Worm (Caenorhabditis elegans): ENCODE data around the gene Y73F8A.26.

Gene Y73F8A.26

DNA sequence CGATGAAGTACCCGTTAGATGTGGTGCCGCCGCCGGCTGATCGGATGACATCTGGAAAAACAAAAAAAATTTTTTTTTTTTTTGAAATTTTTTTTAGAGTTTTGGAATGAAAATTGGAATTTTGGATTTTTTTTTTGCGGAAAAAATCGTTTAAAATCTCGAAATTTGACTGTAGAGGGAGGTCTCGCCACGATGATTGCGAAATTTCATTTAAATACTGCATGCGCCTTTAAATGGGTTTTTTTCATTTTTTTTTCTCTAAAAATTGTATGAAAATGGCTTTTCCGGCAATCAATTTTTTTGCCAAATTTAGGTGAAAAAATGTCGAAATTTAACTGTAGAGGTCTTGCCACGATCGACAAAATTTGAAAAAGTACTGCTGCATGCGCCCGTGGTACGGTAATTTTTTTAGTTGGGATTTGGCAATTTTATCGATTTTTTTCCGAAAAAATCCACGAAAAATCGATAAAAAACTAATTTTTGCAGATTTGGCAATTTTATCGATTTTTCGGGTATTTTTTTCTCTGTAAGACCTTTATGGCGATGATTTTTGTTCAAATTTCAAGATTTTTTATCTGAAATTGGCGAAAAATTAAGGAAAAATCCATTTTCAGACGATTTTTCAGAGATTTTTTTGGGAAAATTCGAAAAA lies 20.2 kb upstream of the Y73F8A.26 start, which contains the start of gene gtf-2H4:
gtf-2H4 (minus strand) TSS at position 51 of the 652 bp plus-strand sequence.
- TF ChIP-seq lsy-2 (tag; optimal IDR thresholded peaks at IDR 0.05) (no peak), tbx-8 (GFP tag; optimal IDR thresholded peaks at IDR 0.05) (no peak), nhr-2 (tag; optimal IDR thresholded peaks at IDR 0.05) (no peak), drap-1 (GFP tag; optimal IDR thresholded peaks at IDR 0.05) (no peak)

DNA sequence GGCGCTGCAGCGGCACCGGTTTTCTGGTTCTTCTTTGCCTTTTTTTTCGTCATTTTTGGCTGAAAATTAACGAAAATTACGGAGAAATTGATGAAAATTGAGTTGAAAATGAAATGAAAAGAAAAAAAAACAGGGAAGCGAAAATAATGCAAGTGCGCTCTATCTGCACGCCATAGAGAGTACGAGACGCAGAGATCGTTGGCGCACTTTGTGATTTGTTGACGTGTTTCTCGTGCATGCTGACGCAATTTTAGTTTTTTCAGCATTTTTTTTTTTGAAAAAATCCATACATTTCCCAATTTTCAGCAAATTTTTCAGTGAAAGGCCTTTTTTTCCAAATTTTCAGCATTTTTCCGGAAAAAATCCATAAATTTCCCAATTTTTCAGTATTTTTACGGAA lies 2.0 kb upstream of the Y73F8A.26 start, which contains the start of gene ntl-11:
ntl-11 (minus strand) TSS at position 66 of the 400 bp plus-strand sequence.
- TF ChIP-seq nhr-237 (tag; optimal IDR thresholded peaks at IDR 0.05), result peak; percentile 95
- TF ChIP-seq ceh-83 (GFP tag; optimal IDR thresholded peaks at IDR 0.05), result no peak
- peak; percentile 26 for TF ChIP-seq ztf-11 (tag; optimal IDR thresholded peaks at IDR 0.05)
- no peak for TF ChIP-seq nhr-76 (tag; optimal IDR thresholded peaks at IDR 0.05)
- no peak for TF ChIP-seq nhr-2 (tag; optimal IDR thresholded peaks at IDR 0.05)
- no peak for TF ChIP-seq lin-32 (GFP tag; optimal IDR thresholded peaks at IDR 0.05)
- peak; percentile 96 for TF ChIP-seq pha-4 (tag; optimal IDR thresholded peaks at IDR 0.05)
- TF ChIP-seq elt-3 (tag; optimal IDR thresholded peaks at IDR 0.05), result peak; percentile 53
- peak; percentile 85 for TF ChIP-seq sptf-1 (tag; optimal IDR thresholded peaks at IDR 0.05)
- peak; percentile 74 for TF ChIP-seq ceh-39 (tag; optimal IDR thresholded peaks at IDR 0.05)
- TF ChIP-seq sem-2 (GFP tag; optimal IDR thresholded peaks at IDR 0.05), result no peak
- no peak for TF ChIP-seq ceh-43 (GFP tag; optimal IDR thresholded peaks at IDR 0.05)
- peak; percentile 30 for TF ChIP-seq mab-5 (tag; optimal IDR thresholded peaks at IDR 0.05)
- TF ChIP-seq ham-2 (GFP tag; optimal IDR thresholded peaks at IDR 0.05), result no peak
- peak; percentile 38 for TF ChIP-seq drap-1 (GFP tag; optimal IDR thresholded peaks at IDR 0.05)
- peak; percentile 63 for TF ChIP-seq hlh-1 (tag; optimal IDR thresholded peaks at IDR 0.05)
- peak; percentile 81 for TF ChIP-seq ces-1 (GFP tag; optimal IDR thresholded peaks at IDR 0.05)
- TF ChIP-seq blmp-1 (tag; optimal IDR thresholded peaks at IDR 0.05), result no peak
- TF ChIP-seq flh-1 (GFP tag; optimal IDR thresholded peaks at IDR 0.05), result no peak
- peak; percentile 96 for TF ChIP-seq lin-13 (tag; optimal IDR thresholded peaks at IDR 0.05)
- peak; percentile 59 for TF ChIP-seq unc-62 (GFP tag; optimal IDR thresholded peaks at IDR 0.05)
- peak; percentile 87 for TF ChIP-seq lsy-2 (tag; optimal IDR thresholded peaks at IDR 0.05)
- no peak for TF ChIP-seq elt-1 (tag; optimal IDR thresholded peaks at IDR 0.05; ENCODE audit: borderline replicate concordance, insufficient read depth)
- peak; percentile 2 for TF ChIP-seq bed-3 (GFP tag; optimal IDR thresholded peaks at IDR 0.05)
- no peak for TF ChIP-seq zip-8 (tag; optimal IDR thresholded peaks at IDR 0.05)
- peak; percentile 21 for TF ChIP-seq cnd-1 (tag; optimal IDR thresholded peaks at IDR 0.05)
- TF ChIP-seq unc-39 (tag; optimal IDR thresholded peaks at IDR 0.05), result no peak
- TF ChIP-seq nhr-28 (tag; optimal IDR thresholded peaks at IDR 0.05), result peak; percentile 22
- TF ChIP-seq nhr-12 (tag; optimal IDR thresholded peaks at IDR 0.05), result no peak
- TF ChIP-seq M03D4.4 (tag; optimal IDR thresholded peaks at IDR 0.05), result peak; percentile 62
- TF ChIP-seq snpc-4 (tag; optimal IDR thresholded peaks at IDR 0.05), result no peak
- TF ChIP-seq tbx-8 (GFP tag; optimal IDR thresholded peaks at IDR 0.05), result no peak
- TF ChIP-seq mep-1 (tag; optimal IDR thresholded peaks at IDR 0.05), result peak; percentile 95
- no peak for TF ChIP-seq mls-2 (tag; optimal IDR thresholded peaks at IDR 0.05)
- TF ChIP-seq unc-120 (tag; optimal IDR thresholded peaks at IDR 0.05; ENCODE audit: poor library complexity, severe bottlenecking), result peak; percentile 16

DNA sequence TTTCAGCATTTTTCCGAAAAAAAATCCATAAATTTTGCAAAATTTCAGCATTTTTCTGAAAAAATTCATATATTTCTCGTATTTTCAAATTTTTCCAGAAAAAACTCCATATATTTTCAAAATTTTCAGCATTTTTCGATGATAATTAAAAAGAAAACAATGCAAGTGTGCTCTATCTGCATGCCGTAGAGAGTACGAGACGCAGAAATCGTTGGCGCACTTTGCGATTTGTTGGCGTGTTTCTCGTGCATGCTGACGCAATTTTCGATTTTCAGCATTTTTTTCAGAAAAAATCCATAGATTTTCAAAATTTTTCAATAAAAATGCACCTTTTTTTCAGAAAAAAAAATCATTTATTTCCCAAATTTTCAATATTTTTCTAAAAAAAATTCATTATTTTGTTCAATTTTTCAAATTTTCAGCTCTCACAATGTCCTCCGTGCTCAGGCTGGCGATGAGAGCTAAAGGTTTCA lies 1.0 kb upstream of the Y73F8A.26 start, which contains the start of gene Y73F8A.27:
Y73F8A.27 (plus strand) TSS at position 423 of the 473 bp plus-strand sequence.
- TF ChIP-seq hlh-1 (tag; optimal IDR thresholded peaks at IDR 0.05) (peak; percentile 33), snpc-4 (tag; optimal IDR thresholded peaks at IDR 0.05) (no peak), ceh-39 (tag; optimal IDR thresholded peaks at IDR 0.05) (peak; percentile 63), sptf-1 (tag; optimal IDR thresholded peaks at IDR 0.05) (peak; percentile 61), ceh-83 (GFP tag; optimal IDR thresholded peaks at IDR 0.05) (no peak), sem-2 (GFP tag; optimal IDR thresholded peaks at IDR 0.05) (no peak), bed-3 (GFP tag; optimal IDR thresholded peaks at IDR 0.05) (no peak), zip-8 (tag; optimal IDR thresholded peaks at IDR 0.05) (no peak), drap-1 (GFP tag; optimal IDR thresholded peaks at IDR 0.05) (peak; percentile 38), nhr-2 (tag; optimal IDR thresholded peaks at IDR 0.05) (peak; percentile 32), lin-13 (tag; optimal IDR thresholded peaks at IDR 0.05) (peak; percentile 79), mab-5 (tag; optimal IDR thresholded peaks at IDR 0.05) (peak; percentile 33), pha-4 (tag; optimal IDR thresholded peaks at IDR 0.05) (peak; percentile 87), lsy-2 (tag; optimal IDR thresholded peaks at IDR 0.05) (peak; percentile 73), ces-1 (GFP tag; optimal IDR thresholded peaks at IDR 0.05) (peak; percentile 72), elt-3 (tag; optimal IDR thresholded peaks at IDR 0.05) (no peak), M03D4.4 (tag; optimal IDR thresholded peaks at IDR 0.05) (peak; percentile 24), nhr-237 (tag; optimal IDR thresholded peaks at IDR 0.05) (peak; percentile 74), unc-120 (tag; optimal IDR thresholded peaks at IDR 0.05; ENCODE audit: poor library complexity, severe bottlenecking) (peak; percentile 11), mep-1 (tag; optimal IDR thresholded peaks at IDR 0.05) (peak; percentile 93)
